Worm (Caenorhabditis elegans) whole organism, late embryonic: ENCODE data around the gene ZK938.1.

Experiments used
- C38D4.7 ChIP-seq: fragments of 200-800 bp; sonication (Bioruptor generic); optimal IDR thresholded peaks from 2 replicates; lab custom pipeline; 2018; ENCODE audit warnings: mild to moderate bottlenecking, missing genetic modification characterization, moderate library complexity, missing compliant biosample characterization
- K02D7.2 ChIP-seq: sonication (generic microtip); optimal IDR thresholded peaks from 2 replicates; lab custom pipeline; 2017; ENCODE audit warnings: mild to moderate bottlenecking, missing genetic modification characterization, missing compliant biosample characterization
- K09A11.1 ChIP-seq: sonication (generic microtip); optimal IDR thresholded peaks from 2 replicates; lab custom pipeline; 2017; ENCODE audit warnings: antibody characterized with exemption, mild to moderate bottlenecking, missing genetic modification characterization, missing compliant biosample characterization; ENCODE audit not compliant: insufficient read depth
- ahr-1 ChIP-seq: sonication (generic microtip); optimal IDR thresholded peaks from 2 replicates; lab custom pipeline; 2016; ENCODE audit warnings: missing genetic modification characterization, missing compliant biosample characterization
- ama-1 ChIP-seq: fragments of 150-350 bp; optimal IDR thresholded peaks from 2 replicates; lab custom pipeline; 2014
- ceh-14 ChIP-seq: sonication (generic microtip); optimal IDR thresholded peaks from 2 replicates; lab custom pipeline; 2016; ENCODE audit warnings: missing genotype, missing genetic modification characterization, missing compliant biosample characterization
- ceh-18 ChIP-seq: sonication (generic microtip); optimal IDR thresholded peaks from 2 replicates; lab custom pipeline; 2016; ENCODE audit warnings: missing genetic modification characterization, missing compliant biosample characterization
- ceh-19 ChIP-seq: fragments of 200-800 bp; sonication (Bioruptor generic); optimal IDR thresholded peaks from 2 replicates; lab custom pipeline; 2018; ENCODE audit warnings: mild to moderate bottlenecking, missing genetic modification characterization, missing compliant biosample characterization
- ceh-24 ChIP-seq: sonication (generic microtip); optimal IDR thresholded peaks from 2 replicates; lab custom pipeline; 2016; ENCODE audit warnings: mild to moderate bottlenecking, missing genetic modification characterization, missing compliant biosample characterization
- ceh-30 ChIP-seq: fragments of 150-350 bp; optimal IDR thresholded peaks from 2 replicates; lab custom pipeline; 2014; ENCODE audit warnings: missing biosample characterization, missing genetic modification characterization
- ceh-31 ChIP-seq: sonication (generic microtip); optimal IDR thresholded peaks from 2 replicates; lab custom pipeline; 2016; ENCODE audit warnings: missing genetic modification characterization, missing compliant biosample characterization
- ceh-34 ChIP-seq: sonication (generic microtip); optimal IDR thresholded peaks from 2 replicates; lab custom pipeline; 2016; ENCODE audit warnings: mild to moderate bottlenecking, missing genetic modification characterization, missing compliant biosample characterization
- ceh-48 ChIP-seq: sonication (generic microtip); optimal IDR thresholded peaks from 2 replicates; lab custom pipeline; 2016; ENCODE audit warnings: missing genetic modification characterization, inconsistent platforms, missing compliant biosample characterization
- ceh-9 ChIP-seq: sonication (generic microtip); optimal IDR thresholded peaks from 2 replicates; lab custom pipeline; 2016; ENCODE audit warnings: mild to moderate bottlenecking, missing genetic modification characterization, inconsistent platforms, missing compliant biosample characterization
- che-1 ChIP-seq: sonication (generic microtip); optimal IDR thresholded peaks from 2 replicates; lab custom pipeline; 2016; ENCODE audit warnings: mild to moderate bottlenecking, missing genetic modification characterization, missing compliant biosample characterization
- dve-1 ChIP-seq: sonication (generic microtip); optimal IDR thresholded peaks from 2 replicates; lab custom pipeline; 2017; ENCODE audit warnings: antibody characterized with exemption, mild to moderate bottlenecking, missing genetic modification characterization, missing compliant biosample characterization
- elt-2 ChIP-seq: sonication (generic microtip); optimal IDR thresholded peaks from 2 replicates; lab custom pipeline; 2016; ENCODE audit warnings: missing genetic modification reagents, missing genetic modification characterization, missing compliant biosample characterization
- ets-4 ChIP-seq: sonication (generic microtip); optimal IDR thresholded peaks from 2 replicates; lab custom pipeline; 2016; ENCODE audit warnings: missing genetic modification characterization, missing compliant biosample characterization
- eyg-1 ChIP-seq: sonication (generic microtip); optimal IDR thresholded peaks from 2 replicates; lab custom pipeline; 2016; ENCODE audit warnings: missing genotype, missing genetic modification characterization, missing compliant biosample characterization
- fax-1 ChIP-seq: sonication (generic microtip); optimal IDR thresholded peaks from 2 replicates; lab custom pipeline; 2016; ENCODE audit warnings: missing genotype, missing genetic modification characterization, missing compliant biosample characterization
- hlh-13 ChIP-seq: fragments of 200-800 bp; sonication (Bioruptor generic); optimal IDR thresholded peaks from 2 replicates; lab custom pipeline; 2018; ENCODE audit warnings: mild to moderate bottlenecking, missing genetic modification characterization, missing compliant biosample characterization
- hlh-15 ChIP-seq: sonication (generic microtip); optimal IDR thresholded peaks from 2 replicates; lab custom pipeline; 2016; ENCODE audit warnings: missing genetic modification characterization, missing compliant biosample characterization
- hlh-6 ChIP-seq: sonication (generic microtip); optimal IDR thresholded peaks from 2 replicates; lab custom pipeline; 2016; ENCODE audit warnings: missing genotype, missing genetic modification characterization, missing compliant biosample characterization
- hlh-8 ChIP-seq: sonication (generic microtip); optimal IDR thresholded peaks from 2 replicates; lab custom pipeline; 2016; ENCODE audit warnings: missing genotype, missing genetic modification characterization, missing compliant biosample characterization
- lim-6 ChIP-seq: sonication (generic microtip); optimal IDR thresholded peaks from 2 replicates; lab custom pipeline; 2016; ENCODE audit warnings: missing genetic modification characterization, missing compliant biosample characterization
- lin-11 ChIP-seq: fragments of 200-800 bp; sonication (Bioruptor generic); optimal IDR thresholded peaks from 2 replicates; lab custom pipeline; 2018; ENCODE audit warnings: mild to moderate bottlenecking, missing genetic modification characterization, missing compliant biosample characterization
- madf-2 ChIP-seq: sonication (generic microtip); optimal IDR thresholded peaks from 2 replicates; lab custom pipeline; 2017; ENCODE audit warnings: missing genetic modification characterization, missing compliant biosample characterization
- nfya-1 ChIP-seq: sonication (generic microtip); optimal IDR thresholded peaks from 2 replicates; lab custom pipeline; 2017; ENCODE audit warnings: missing genetic modification characterization, mild to moderate bottlenecking, missing compliant biosample characterization, antibody characterized with exemption, moderate library complexity
- pax-1 ChIP-seq: fragments of 150-350 bp; optimal IDR thresholded peaks from 2 replicates; lab custom pipeline; 2014; ENCODE audit warnings: missing biosample characterization, missing genetic modification characterization
- pha-4 ChIP-seq: fragments of 150-350 bp; optimal IDR thresholded peaks from 2 replicates; lab custom pipeline; 2018; ENCODE audit warnings: missing biosample characterization, missing genetic modification reagents, missing genetic modification characterization
- pqm-1 ChIP-seq: sonication (generic microtip); optimal IDR thresholded peaks from 2 replicates; lab custom pipeline; 2016; ENCODE audit warnings: missing genetic modification characterization, missing compliant biosample characterization
- ref-2 ChIP-seq: sonication (generic microtip); optimal IDR thresholded peaks from 2 replicates; lab custom pipeline; 2016; ENCODE audit warnings: missing genetic modification characterization, missing compliant biosample characterization
- rnt-1 ChIP-seq: sonication (generic microtip); optimal IDR thresholded peaks from 2 replicates; lab custom pipeline; 2016; ENCODE audit warnings: missing genetic modification characterization, missing compliant biosample characterization
- sox-2 ChIP-seq: fragments of 200-800 bp; sonication (Bioruptor generic); IDR thresholded peaks from 2 replicates; pipeline ENCODE4 v1.3.6; 2022; ENCODE audit warnings: missing genetic modification reagents, missing genetic modification characterization, missing compliant biosample characterization
- syd-9 ChIP-seq: sonication (generic microtip); optimal IDR thresholded peaks from 2 replicates; lab custom pipeline; 2016; ENCODE audit warnings: mild to moderate bottlenecking, missing genetic modification characterization, moderate library complexity, missing compliant biosample characterization
- tbx-7 ChIP-seq: sonication (generic microtip); optimal IDR thresholded peaks from 2 replicates; lab custom pipeline; 2016; ENCODE audit warnings: missing genotype, missing genetic modification characterization, missing compliant biosample characterization
- ttx-3 ChIP-seq: sonication (generic microtip); optimal IDR thresholded peaks from 2 replicates; lab custom pipeline; 2016; ENCODE audit warnings: missing genetic modification reagents, missing genetic modification characterization, missing compliant biosample characterization
- unc-42 ChIP-seq: sonication (generic microtip); optimal IDR thresholded peaks from 2 replicates; lab custom pipeline; 2016; ENCODE audit warnings: missing genotype, missing genetic modification characterization, missing compliant biosample characterization
- unc-55 ChIP-seq: sonication (generic microtip); optimal IDR thresholded peaks from 2 replicates; lab custom pipeline; 2017; ENCODE audit warnings: missing biosample characterization, missing genetic modification reagents, missing genetic modification characterization
- unc-86 ChIP-seq: sonication (generic microtip); optimal IDR thresholded peaks from 2 replicates; lab custom pipeline; 2016; ENCODE audit warnings: missing genetic modification characterization, missing compliant biosample characterization
- zip-5 ChIP-seq: sonication (generic microtip); optimal IDR thresholded peaks from 2 replicates; lab custom pipeline; 2016; ENCODE audit warnings: missing genetic modification characterization, missing compliant biosample characterization
- ztf-16 ChIP-seq: sonication (generic microtip); optimal IDR thresholded peaks from 2 replicates; lab custom pipeline; 2017; ENCODE audit warnings: missing genetic modification characterization, missing compliant biosample characterization

ZK938.1 gene

ce11 chrII:9834921-9835320 lies 5.7 kb downstream of the ZK938.1 start, which contains the start of gene arrd-5:
arrd-5 (plus strand) TSS chrII:9835221.
- TF ChIP-seq C38D4.7 (GFP tag; lab: Kevin White, UChicago): no peak
- TF ChIP-seq tbx-7 (tag; lab: Kevin White, UChicago): no peak
- TF ChIP-seq lin-11 (tag; lab: Kevin White, UChicago): no peak
- TF ChIP-seq hlh-6 (tag; lab: Kevin White, UChicago): no peak
- no peak for TF ChIP-seq K02D7.2 (tag; lab: Kevin White, UChicago)
- TF ChIP-seq pax-1 (tag; lab: Kevin White, UChicago): no peak
- TF ChIP-seq ceh-9 (tag; lab: Kevin White, UChicago): no peak
- no peak for TF ChIP-seq rnt-1

- TF ChIP-seq ref-2 (tag; lab: Kevin White, UChicago): no peak
- TF ChIP-seq elt-2 (tag; lab: Kevin White, UChicago): no peak
- no peak for TF ChIP-seq K09A11.1 (tag; lab: Kevin White, UChicago)
- no peak for TF ChIP-seq ceh-19
- TF ChIP-seq ets-4 (tag; lab: Kevin White, UChicago): no peak
- TF ChIP-seq ceh-30: no peak
- no peak for TF ChIP-seq lim-6 (tag; lab: Kevin White, UChicago)
- no peak for TF ChIP-seq ceh-24
- TF ChIP-seq hlh-13 (GFP tag; lab: Kevin White, UChicago): no peak
- TF ChIP-seq ztf-16 (tag; lab: Kevin White, UChicago): no peak
- TF ChIP-seq unc-86: no peak
- no peak for TF ChIP-seq ceh-31
Measured at ce11 chrII:9835958-9836357, 6.8 kb downstream of the ZK938.1 start.

DNA sequence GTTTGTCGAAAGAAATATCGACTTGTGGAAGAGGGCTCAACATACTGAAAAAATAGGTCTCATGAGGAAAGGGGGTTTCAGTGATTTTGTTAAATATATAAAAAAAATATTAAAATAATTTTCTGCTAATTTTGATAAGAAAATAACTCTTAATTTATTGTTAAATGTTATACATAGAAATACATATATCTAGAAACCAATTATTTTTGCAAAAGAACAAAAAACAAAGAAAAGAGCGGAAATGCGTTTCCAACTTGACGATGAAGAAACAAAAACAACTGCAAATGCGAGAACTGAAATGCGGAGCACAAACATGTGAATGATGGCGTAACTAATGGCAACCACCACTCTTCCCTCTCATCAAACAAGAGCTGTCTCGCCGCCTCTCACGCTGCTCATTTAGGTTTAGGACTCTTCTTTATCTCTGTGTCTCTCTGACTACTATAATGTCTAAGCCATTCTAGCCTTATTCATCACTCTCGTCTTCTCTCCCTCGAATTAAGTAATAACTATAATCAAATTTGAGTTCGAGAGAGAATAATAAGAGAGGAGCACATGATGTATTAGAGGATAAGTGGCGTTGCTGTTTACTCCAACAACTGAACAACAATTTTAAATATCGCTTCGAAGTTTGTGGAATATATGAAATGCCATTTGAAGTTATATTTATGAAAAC lies 9.2 kb downstream of the ZK938.1 start, which contains the start of gene arrd-4:
Gene arrd-4, minus strand, starts transcription at position 51 of the 676 bp plus-strand sequence.
- TF ChIP-seq pqm-1 (tag; lab: Kevin White, UChicago): no peak
- TF ChIP-seq madf-2: no peak
- TF ChIP-seq ceh-31: no peak
- TF ChIP-seq unc-86: no peak
- no peak for TF ChIP-seq elt-2 (tag; lab: Kevin White, UChicago)
- no peak for TF ChIP-seq ahr-1 (tag; lab: Kevin White, UChicago)
- peak; percentile 91 for TF ChIP-seq unc-42 (tag; lab: Kevin White, UChicago)
- TF ChIP-seq K02D7.2 (tag; lab: Kevin White, UChicago): no peak
- TF ChIP-seq syd-9 (tag; lab: Kevin White, UChicago): no peak
- no peak for TF ChIP-seq fax-1 (tag; lab: Kevin White, UChicago)
- TF ChIP-seq nfya-1 (tag; lab: Kevin White, UChicago): peak; percentile 9
- no peak for TF ChIP-seq ceh-9 (tag; lab: Kevin White, UChicago)
- no peak for TF ChIP-seq unc-55 (GFP tag; lab: Kevin White, UChicago)
- TF ChIP-seq dve-1 (tag; lab: Kevin White, UChicago): no peak
- TF ChIP-seq ceh-14 (tag; lab: Kevin White, UChicago): peak; percentile 40
- no peak for TF ChIP-seq ceh-18 (tag; lab: Kevin White, UChicago)

ce11 chrII:9840313-9840712 lies 11.1 kb downstream of the ZK938.1 start, which contains the start of gene ZK938.11:
ZK938.11 (minus strand) TSS chrII:9840413.
- TF ChIP-seq ceh-34 (tag; lab: Kevin White, UChicago): no peak
- no peak for TF ChIP-seq sox-2 (GFP tag; lab: Robert Waterston, UW)

DNA sequence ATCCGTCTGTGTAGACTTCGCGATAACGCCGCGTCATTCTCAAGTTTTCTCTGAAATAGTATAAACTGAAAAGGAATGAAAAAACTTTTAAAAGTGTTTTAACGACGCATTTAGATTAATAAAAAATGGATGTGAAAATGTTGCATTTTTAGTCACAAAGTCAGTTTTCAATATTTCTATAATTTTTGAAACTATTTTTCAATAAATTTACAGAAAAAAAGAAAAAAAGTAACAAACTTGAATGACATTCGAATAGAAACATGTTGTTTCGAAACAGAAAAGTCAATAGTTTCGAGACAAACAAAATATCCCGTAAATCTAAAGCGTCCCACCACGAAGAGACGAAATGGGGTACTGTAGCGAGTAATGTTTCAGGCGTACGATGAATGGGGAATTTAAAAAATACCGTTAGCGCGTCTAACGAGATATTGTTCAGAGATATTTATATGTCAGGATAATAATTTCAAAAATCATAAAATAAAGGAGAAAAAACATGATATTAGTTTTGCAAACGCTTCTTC lies 12.8 kb downstream of the ZK938.1 start, which contains the start of gene rnh-1.2:
Gene rnh-1.2, minus strand, starts transcription at position 51 of the 521 bp plus-strand sequence.
- TF ChIP-seq pha-4: no peak
- TF ChIP-seq che-1: no peak
- no peak for TF ChIP-seq hlh-6 (tag; lab: Kevin White, UChicago)
- no peak for TF ChIP-seq unc-86
- TF ChIP-seq ttx-3 (tag; lab: Kevin White, UChicago): no peak
- TF ChIP-seq hlh-15: no peak
- no peak for TF ChIP-seq ets-4 (tag; lab: Kevin White, UChicago)
- TF ChIP-seq dve-1 (tag; lab: Kevin White, UChicago): no peak
- no peak for TF ChIP-seq ama-1
- no peak for TF ChIP-seq ceh-48
- TF ChIP-seq hlh-8 (tag; lab: Kevin White, UChicago): no peak
- no peak for TF ChIP-seq zip-5 (tag; lab: Kevin White, UChicago)
- TF ChIP-seq ceh-18 (tag; lab: Kevin White, UChicago): no peak
- no peak for TF ChIP-seq eyg-1 (tag; lab: Kevin White, UChicago)
- TF ChIP-seq syd-9 (tag; lab: Kevin White, UChicago): no peak
- TF ChIP-seq, all 69 proteins: peak for 0
